Fruit fly (Drosophila melanogaster) whole organism, pupa: ENCODE results near the gene CG3246.

Experiments used
- CG10348 ChIP-seq: fragments of 200-800 bp; sonication (Bioruptor generic); IDR thresholded peaks from 2 replicates; pipeline ENCODE4 v1.3.6; 2022; ENCODE audit warnings: missing biosample characterization, missing genetic modification characterization
- CG12605 ChIP-seq: fragments of 200-800 bp; sonication (Bioruptor generic); IDR thresholded peaks from 2 replicates; pipeline ENCODE4 v1.3.6; 2022; ENCODE audit warnings: missing biosample characterization, missing genetic modification characterization
- CG13204 ChIP-seq: fragments of 200-800 bp; sonication (Bioruptor generic); optimal IDR thresholded peaks from 2 replicates; lab custom pipeline; 2018; ENCODE audit warnings: missing biosample characterization, mild to moderate bottlenecking, missing genetic modification characterization, moderate library complexity
- CG14655 ChIP-seq: fragments of 200-800 bp; sonication (Bioruptor generic); optimal IDR thresholded peaks from 3 replicates; lab custom pipeline; 2017; ENCODE audit warnings: mild to moderate bottlenecking, missing biosample characterization, missing genetic modification reagents, missing genetic modification characterization
- CG15710 ChIP-seq: fragments of 200-800 bp; sonication (Bioruptor generic); optimal IDR thresholded peaks from 2 replicates; lab custom pipeline; 2018; ENCODE audit warnings: missing biosample characterization, mild to moderate bottlenecking, missing genetic modification characterization, moderate library complexity
- CG17806 ChIP-seq: fragments of 200-800 bp; sonication (Bioruptor generic); optimal IDR thresholded peaks from 2 replicates; lab custom pipeline; 2018; ENCODE audit warnings: missing biosample characterization, mild to moderate bottlenecking, missing genetic modification characterization, moderate library complexity
- CG32121 ChIP-seq: fragments of 200-800 bp; sonication (Bioruptor generic); IDR thresholded peaks from 2 replicates; pipeline ENCODE4 v1.3.6; 2022; ENCODE audit warnings: missing biosample characterization, missing genetic modification characterization
- CG34367 ChIP-seq: fragments of 200-800 bp; sonication (Bioruptor generic); optimal IDR thresholded peaks from 2 replicates; lab custom pipeline; 2018; ENCODE audit warnings: missing biosample characterization, mild to moderate bottlenecking, missing genetic modification characterization
- CG4496 ChIP-seq: fragments of 200-800 bp; sonication (Bioruptor generic); IDR thresholded peaks from 3 replicates; pipeline ENCODE4 v1.3.6; 2022; ENCODE audit warnings: missing biosample characterization, missing genetic modification characterization
- CG8159 ChIP-seq: fragments of 200-800 bp; sonication (Bioruptor generic); optimal IDR thresholded peaks from 3 replicates; lab custom pipeline; 2018; ENCODE audit warnings: missing biosample characterization, mild to moderate bottlenecking, missing genetic modification characterization, moderate library complexity
- CG8301 ChIP-seq: fragments of 200-800 bp; sonication (Bioruptor generic); optimal IDR thresholded peaks from 2 replicates; lab custom pipeline; 2018; ENCODE audit warnings: missing biosample characterization, mild to moderate bottlenecking, missing genetic modification characterization
- CG9948 ChIP-seq: fragments of 200-800 bp; sonication (Bioruptor generic); optimal IDR thresholded peaks from 2 replicates; lab custom pipeline; 2018; ENCODE audit warnings: missing biosample characterization, mild to moderate bottlenecking, missing genetic modification characterization, moderate library complexity
- D1 ChIP-seq: fragments of 200-800 bp; sonication (Bioruptor generic); optimal IDR thresholded peaks from 2 replicates; lab custom pipeline; 2018; ENCODE audit warnings: missing biosample characterization, mild to moderate bottlenecking, missing genetic modification characterization, moderate library complexity
- EcR ChIP-seq: fragments of 200-800 bp; sonication (Bioruptor generic); optimal IDR thresholded peaks from 3 replicates; lab custom pipeline; 2019; ENCODE audit warnings: missing biosample characterization, missing genetic modification characterization, mild to moderate bottlenecking, moderate library complexity, missing genetic modification reagents
- Ets98B ChIP-seq: fragments of 200-800 bp; sonication (Bioruptor generic); IDR thresholded peaks from 2 replicates; pipeline ENCODE4 v1.3.6; 2022; ENCODE audit warnings: missing biosample characterization, missing genetic modification characterization
- Pif1A ChIP-seq: fragments of 200-800 bp; sonication (Bioruptor generic); optimal IDR thresholded peaks from 3 replicates; lab custom pipeline; 2016; ENCODE audit warnings: missing biosample characterization, missing genetic modification characterization
- Pif1B ChIP-seq: fragments of 200-800 bp; sonication (Bioruptor generic); optimal IDR thresholded peaks from 3 replicates; lab custom pipeline; 2016; ENCODE audit warnings: missing biosample characterization, missing genetic modification characterization
- Snoo ChIP-seq: fragments of 200-800 bp; sonication (Bioruptor generic); optimal IDR thresholded peaks from 3 replicates; lab custom pipeline; 2017; ENCODE audit warnings: missing biosample characterization, mild to moderate bottlenecking, missing genetic modification characterization, inconsistent platforms
- fd96Ca ChIP-seq: fragments of 200-800 bp; sonication (Bioruptor generic); IDR thresholded peaks from 3 replicates; pipeline ENCODE4 v1.3.6; 2022; ENCODE audit warnings: missing biosample characterization, missing genetic modification characterization
- gl ChIP-seq: fragments of 200-800 bp; sonication (Bioruptor generic); optimal IDR thresholded peaks from 2 replicates; lab custom pipeline; 2018; ENCODE audit warnings: missing biosample characterization, mild to moderate bottlenecking, missing genetic modification characterization
- rn ChIP-seq: fragments of 200-800 bp; sonication (Bioruptor generic); IDR thresholded peaks from 2 replicates; pipeline ENCODE4 v1.3.6; 2022; ENCODE audit warnings: missing biosample characterization, missing genetic modification characterization

CG3246 gene

dm6 chr2L:3441673-3442072 lies 20.1 kb downstream of the CG3246 start:
- TF ChIP-seq CG32121 (GFP tag; lab: Robert Waterston, UW): peak; percentile 63
- peak; percentile 8 for TF ChIP-seq CG9948 (tag; lab: Kevin White, UChicago)
- no peak for TF ChIP-seq CG15710 (tag; lab: Kevin White, UChicago)
- peak; percentile 23 for TF ChIP-seq CG17806 (tag; lab: Kevin White, UChicago)
- TF ChIP-seq Pif1A: peak; percentile 8
- no peak for TF ChIP-seq Snoo (tag; lab: Kevin White, UChicago)
- TF ChIP-seq CG12605 (GFP tag; lab: Robert Waterston, UW): peak; percentile 21; the same call in 1 of the 2 replicates
- TF ChIP-seq EcR (GFP tag; lab: Kevin White, UChicago): no peak
- TF ChIP-seq CG14655 (GFP tag; lab: Kevin White, UChicago): peak; percentile 58
- no peak for TF ChIP-seq Pif1B (GFP tag; lab: Kevin White, UChicago)
- peak; percentile 59 for TF ChIP-seq CG8301 (tag; lab: Kevin White, UChicago)
- peak; percentile 63; the same call in 2 of the 3 replicates for TF ChIP-seq CG4496 (GFP tag; lab: Robert Waterston, UW)
- TF ChIP-seq gl (tag; lab: Kevin White, UChicago): no peak
- no peak for TF ChIP-seq CG34367 (tag; lab: Kevin White, UChicago)
- TF ChIP-seq fd96Ca (GFP tag; lab: Robert Waterston, UW): no peak; the same call in 2 of the 3 replicates
- TF ChIP-seq rn (GFP tag; lab: Robert Waterston, UW): no peak
- TF ChIP-seq Ets98B (GFP tag; lab: Robert Waterston, UW): peak; percentile 56
- TF ChIP-seq CG10348 (GFP tag; lab: Robert Waterston, UW): no peak
- no peak for TF ChIP-seq CG8159 (tag; lab: Kevin White, UChicago)
- TF ChIP-seq CG13204 (GFP tag; lab: Kevin White, UChicago): no peak

dm6 chr2L:3441158-3441557 lies 20.6 kb downstream of the CG3246 start:
- TF ChIP-seq CG10348 (GFP tag; lab: Robert Waterston, UW) (no peak), rn (GFP tag; lab: Robert Waterston, UW) (no peak), CG13204 (GFP tag; lab: Kevin White, UChicago) (no peak), Snoo (tag; lab: Kevin White, UChicago) (no peak), CG17806 (tag; lab: Kevin White, UChicago) (no peak), fd96Ca (GFP tag; lab: Robert Waterston, UW) (no peak), CG9948 (tag; lab: Kevin White, UChicago) (no peak)

DNA sequence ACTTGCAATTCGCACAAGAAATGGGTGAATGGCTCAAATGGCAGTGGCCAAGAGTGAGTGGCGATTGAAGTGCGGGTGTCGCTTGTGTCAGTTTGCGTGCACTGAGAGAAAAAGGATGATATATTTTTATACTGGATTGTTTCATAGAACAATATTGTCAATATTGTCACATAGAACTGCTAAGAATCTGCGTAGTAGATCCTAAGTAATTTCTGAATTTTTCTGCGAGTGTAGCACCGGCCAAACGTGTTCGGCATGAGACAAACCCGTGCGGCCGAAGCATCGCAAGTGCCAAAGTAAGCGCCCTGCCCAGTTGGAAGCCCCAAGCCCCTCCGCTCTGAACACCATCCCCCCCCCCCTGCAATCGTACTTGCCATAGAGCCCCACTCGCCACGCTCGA lies 21.4 kb downstream of the CG3246 start:
- TF ChIP-seq fd96Ca (GFP tag; lab: Robert Waterston, UW): peak; percentile 93
- TF ChIP-seq EcR (GFP tag; lab: Kevin White, UChicago): no peak
- peak; percentile 92 for TF ChIP-seq Ets98B (GFP tag; lab: Robert Waterston, UW)
- peak; percentile 60 for TF ChIP-seq gl (tag; lab: Kevin White, UChicago)
- no peak for TF ChIP-seq Snoo (tag; lab: Kevin White, UChicago)
- TF ChIP-seq CG32121 (GFP tag; lab: Robert Waterston, UW): peak; percentile 92
- peak; percentile 76 for TF ChIP-seq CG8301 (tag; lab: Kevin White, UChicago)
- peak; percentile 82 for TF ChIP-seq CG12605 (GFP tag; lab: Robert Waterston, UW)
- peak; percentile 83 for TF ChIP-seq rn (GFP tag; lab: Robert Waterston, UW)
- peak; percentile 52 for TF ChIP-seq CG9948 (tag; lab: Kevin White, UChicago)
- TF ChIP-seq CG10348 (GFP tag; lab: Robert Waterston, UW): peak; percentile 24; the same call in 1 of the 2 replicates
- peak; percentile 80 for TF ChIP-seq CG14655 (GFP tag; lab: Kevin White, UChicago)
- no peak for TF ChIP-seq CG34367 (tag; lab: Kevin White, UChicago)
- TF ChIP-seq D1 (tag; lab: Kevin White, UChicago): no peak
- TF ChIP-seq CG4496 (GFP tag; lab: Robert Waterston, UW): peak; percentile 90
- TF ChIP-seq CG15710 (tag; lab: Kevin White, UChicago): peak; percentile 60
- TF ChIP-seq CG8159 (tag; lab: Kevin White, UChicago): peak; percentile 62
- TF ChIP-seq CG17806 (tag; lab: Kevin White, UChicago): peak; percentile 63
- TF ChIP-seq CG13204 (GFP tag; lab: Kevin White, UChicago): peak; percentile 25
- TF ChIP-seq Pif1B (GFP tag; lab: Kevin White, UChicago): no peak
- no peak for TF ChIP-seq Pif1A

DNA sequence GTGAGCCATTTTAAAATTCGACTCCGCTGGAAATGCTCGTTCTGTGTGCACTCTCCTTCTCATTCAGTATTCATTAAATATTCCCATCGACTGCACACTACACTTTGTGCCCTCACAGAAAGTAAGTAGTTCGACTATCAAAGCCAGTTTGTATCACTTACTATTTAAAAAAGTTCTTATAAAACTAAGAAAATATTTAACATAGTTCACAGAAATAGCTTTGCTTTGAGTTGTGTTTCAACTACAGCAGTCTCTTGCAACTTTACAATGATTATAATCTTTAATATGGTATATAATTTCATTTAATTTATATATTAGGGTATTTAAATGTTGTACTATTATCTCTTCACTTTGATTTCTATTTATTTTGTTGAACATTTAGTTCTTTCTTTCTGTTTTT lies 22.2 kb downstream of the CG3246 start:
- TF ChIP-seq CG14655 (GFP tag; lab: Kevin White, UChicago) (peak; percentile 21), fd96Ca (GFP tag; lab: Robert Waterston, UW) (no peak), EcR (GFP tag; lab: Kevin White, UChicago) (no peak), rn (GFP tag; lab: Robert Waterston, UW) (no peak)

dm6 chr2L:3438078-3438477 lies 23.7 kb downstream of the CG3246 start:
- TF ChIP-seq CG9948 (tag; lab: Kevin White, UChicago) (no peak), CG8159 (tag; lab: Kevin White, UChicago) (no peak), Snoo (tag; lab: Kevin White, UChicago) (no peak), Pif1B (GFP tag; lab: Kevin White, UChicago) (no peak), CG17806 (tag; lab: Kevin White, UChicago) (no peak), gl (tag; lab: Kevin White, UChicago) (no peak), CG8301 (tag; lab: Kevin White, UChicago) (no peak), fd96Ca (GFP tag; lab: Robert Waterston, UW) (no peak), CG14655 (GFP tag; lab: Kevin White, UChicago) (no peak), CG15710 (tag; lab: Kevin White, UChicago) (no peak), Pif1A (no peak), D1 (tag; lab: Kevin White, UChicago) (no peak), Ets98B (GFP tag; lab: Robert Waterston, UW) (no peak), CG12605 (GFP tag; lab: Robert Waterston, UW) (no peak), CG32121 (GFP tag; lab: Robert Waterston, UW) (no peak), CG10348 (GFP tag; lab: Robert Waterston, UW) (no peak), CG4496 (GFP tag; lab: Robert Waterston, UW) (no peak), CG13204 (GFP tag; lab: Kevin White, UChicago) (no peak), CG34367 (tag; lab: Kevin White, UChicago) (no peak)
